Worm (Caenorhabditis elegans): ENCODE measurements around the gene W02B12.16.

ce11 chrII:11484600-11484999 lies 8.3 kb upstream of the W02B12.16 start:
- no peak for TF ChIP-seq lin-13 (GFP tag; optimal IDR thresholded peaks at IDR 0.05)
- TF ChIP-seq pqm-1 (tag; optimal IDR thresholded peaks at IDR 0.05): no peak
- TF ChIP-seq fkh-10 (GFP tag; optimal IDR thresholded peaks at IDR 0.05): peak; percentile 40
- TF ChIP-seq sox-4 (tag; optimal IDR thresholded peaks at IDR 0.05): no peak
- peak; percentile 37 for TF ChIP-seq lin-15B (tag; optimal IDR thresholded peaks at IDR 0.05)
- TF ChIP-seq fkh-4 (tag; optimal IDR thresholded peaks at IDR 0.05; ENCODE audit: borderline replicate concordance): no peak
- TF ChIP-seq pag-3 (tag; optimal IDR thresholded peaks at IDR 0.05; ENCODE audit: borderline replicate concordance, insufficient read depth): no peak
- TF ChIP-seq snpc-4 (tag; optimal IDR thresholded peaks at IDR 0.05): peak; percentile 51
- no peak for TF ChIP-seq tlp-1 (tag; optimal IDR thresholded peaks at IDR 0.05)
- TF ChIP-seq nhr-76 (tag; optimal IDR thresholded peaks at IDR 0.05): no peak
- peak; percentile 1 for TF ChIP-seq irx-1 (tag; optimal IDR thresholded peaks at IDR 0.05)
- TF ChIP-seq lsy-2 (tag; optimal IDR thresholded peaks at IDR 0.05): peak; percentile 72 to 91
